Worm (Caenorhabditis elegans) whole organism, L4 larva: ENCODE measurements around the gene T27E4.7.

Source experiments
- T26A8.4 ChIP-seq: fragments of 200-800 bp; sonication (Bioruptor generic); IDR thresholded peaks from 2 replicates; pipeline ENCODE4 v1.3.6; 2022; ENCODE audit warnings: missing genetic modification characterization, missing compliant biosample characterization
- Y48G9A.11 ChIP-seq: fragments of 200-800 bp; sonication (Bioruptor generic); IDR thresholded peaks from 2 replicates; pipeline ENCODE4 v1.3.6; 2022; ENCODE audit warnings: missing genetic modification reagents, missing genetic modification characterization, missing compliant biosample characterization
- ZK546.5 ChIP-seq, 2 experiments: sonication (generic microtip); optimal IDR thresholded peaks; 2 replicates each; lab custom pipeline; 2017; ENCODE audit warnings: missing biosample characterization in 2 of 2, missing genetic modification characterization in 2 of 2
- ama-1 ChIP-seq: fragments of 150-350 bp; optimal IDR thresholded peaks from 2 replicates; lab custom pipeline; 2014; ENCODE audit warnings: inconsistent platforms, mixed read lengths
- attf-4 ChIP-seq: sonication (generic microtip); optimal IDR thresholded peaks from 3 replicates; lab custom pipeline; 2017; ENCODE audit warnings: missing biosample characterization, missing genetic modification characterization
- ceh-82 ChIP-seq: sonication (generic microtip); optimal IDR thresholded peaks from 2 replicates; lab custom pipeline; 2017; ENCODE audit warnings: missing biosample characterization, missing genetic modification characterization
- dpl-1 ChIP-seq: fragments of 150-350 bp; optimal IDR thresholded peaks from 2 replicates; lab custom pipeline; 2014; ENCODE audit warnings: missing biosample characterization, missing genetic modification reagents, missing genetic modification characterization
- nhr-28 ChIP-seq: fragments of 150-350 bp; optimal IDR thresholded peaks from 2 replicates; lab custom pipeline; 2014; ENCODE audit warnings: missing biosample characterization, missing genetic modification characterization
- nhr-76 ChIP-seq: fragments of 150-350 bp; optimal IDR thresholded peaks from 2 replicates; lab custom pipeline; 2014; ENCODE audit warnings: missing biosample characterization, missing genetic modification characterization
- pqm-1 ChIP-seq: sonication (generic microtip); optimal IDR thresholded peaks from 2 replicates; lab custom pipeline; 2017; ENCODE audit warnings: missing biosample characterization, missing genetic modification characterization
- zfp-2 ChIP-seq: sonication (generic microtip); optimal IDR thresholded peaks from 2 replicates; lab custom pipeline; 2016; ENCODE audit warnings: mild to moderate bottlenecking, missing genetic modification characterization, missing compliant biosample characterization
- zfp-3 ChIP-seq: fragments of 200-800 bp; sonication (Bioruptor generic); conservative IDR thresholded peaks from 2 replicates; pipeline ENCODE4 v1.3.6; 2022; ENCODE audit warnings: missing genetic modification reagents, missing genetic modification characterization, missing compliant biosample characterization
- ztf-11 ChIP-seq: fragments of 150-350 bp; optimal IDR thresholded peaks from 2 replicates; lab custom pipeline; 2014; ENCODE audit warnings: missing biosample characterization, missing genetic modification characterization
- ztf-7 ChIP-seq: fragments of 150-350 bp; optimal IDR thresholded peaks from 2 replicates; lab custom pipeline; 2014; ENCODE audit warnings: missing biosample characterization, missing genetic modification characterization

ce11 chrV:9122004-9122403 is 45.9 kb upstream of the T27E4.7 start, which contains the start of gene F21C10.13:
- TF ChIP-seq ztf-11 (tag; lab: Kevin White, UChicago) = no peak
- no peak for TF ChIP-seq ceh-82 (tag; lab: Kevin White, UChicago)
- no peak for TF ChIP-seq dpl-1 (GFP tag; lab: Kevin White, UChicago)
- TF ChIP-seq pqm-1 (tag; lab: Kevin White, UChicago) = no peak
- no peak for TF ChIP-seq nhr-28 (tag; lab: Kevin White, UChicago)
- TF ChIP-seq zfp-3 (GFP tag; lab: Robert Waterston, UW) = no peak
- no peak for TF ChIP-seq attf-4 (tag; lab: Kevin White, UChicago)
- no peak for TF ChIP-seq T26A8.4 (GFP tag; lab: Robert Waterston, UW)
- no peak for TF ChIP-seq ZK546.5 (tag; optimal IDR thresholded peaks at IDR 0.05; lab: Kevin White, UChicago)
- no peak for TF ChIP-seq ama-1 (lab: Kevin White, UChicago)
- TF ChIP-seq ztf-7 = no peak
- no peak for TF ChIP-seq nhr-76 (tag; lab: Kevin White, UChicago)
- no peak for TF ChIP-seq Y48G9A.11 (GFP tag; lab: Robert Waterston, UW)
- TF ChIP-seq zfp-2 (tag; lab: Kevin White, UChicago) = no peak
